Worm (Caenorhabditis elegans) whole organism, midembryonic: ENCODE results near the gene K03A11.6.

Experiments used
- T22C8.4 ChIP-seq: fragments of 200-800 bp; sonication (Bioruptor generic); IDR thresholded peaks from 2 replicates; pipeline ENCODE4 v1.3.6; 2022; ENCODE audit warnings: missing genetic modification characterization, missing compliant biosample characterization
- cog-1 ChIP-seq: sonication (generic microtip); optimal IDR thresholded peaks from 2 replicates; lab custom pipeline; 2016; ENCODE audit warnings: missing genetic modification characterization, missing compliant biosample characterization
- flt-1 ChIP-seq: fragments of 200-800 bp; sonication (Bioruptor generic); IDR thresholded peaks from 2 replicates; pipeline ENCODE4 v1.3.6; 2022; ENCODE audit warnings: missing genetic modification characterization, missing compliant biosample characterization
- klf-2 ChIP-seq: fragments of 200-800 bp; sonication (Bioruptor generic); conservative IDR thresholded peaks from 2 replicates; pipeline ENCODE4 v1.3.6; 2022; ENCODE audit warnings: missing genetic modification reagents, missing genetic modification characterization, missing compliant biosample characterization
- med-1 ChIP-seq: sonication (generic microtip); optimal IDR thresholded peaks from 2 replicates; lab custom pipeline; 2017; ENCODE audit warnings: missing genetic modification characterization, mild to moderate bottlenecking, missing compliant biosample characterization, antibody characterized with exemption, missing genetic modification reagents; ENCODE audit not compliant: insufficient read depth
- ref-1 ChIP-seq: fragments of 200-800 bp; sonication (Bioruptor generic); conservative IDR thresholded peaks from 2 replicates; pipeline ENCODE4 v1.3.6; 2022; ENCODE audit warnings: missing genetic modification reagents, missing genetic modification characterization, missing compliant biosample characterization
- tab-1 ChIP-seq: fragments of 200-800 bp; sonication (Bioruptor generic); IDR thresholded peaks from 2 replicates; pipeline ENCODE4 v1.3.6; 2022; ENCODE audit warnings: missing genetic modification characterization, missing compliant biosample characterization
- ztf-23 ChIP-seq: fragments of 200-800 bp; sonication (Bioruptor generic); IDR thresholded peaks from 2 replicates; pipeline ENCODE4 v1.3.6; 2022; ENCODE audit warnings: missing genetic modification reagents, missing genetic modification characterization, missing compliant biosample characterization
- ztf-29 ChIP-seq: fragments of 200-800 bp; sonication (Bioruptor generic); IDR thresholded peaks from 2 replicates; pipeline ENCODE4 v1.3.6; 2022; ENCODE audit warnings: missing genetic modification reagents, missing genetic modification characterization, missing compliant biosample characterization

DNA sequence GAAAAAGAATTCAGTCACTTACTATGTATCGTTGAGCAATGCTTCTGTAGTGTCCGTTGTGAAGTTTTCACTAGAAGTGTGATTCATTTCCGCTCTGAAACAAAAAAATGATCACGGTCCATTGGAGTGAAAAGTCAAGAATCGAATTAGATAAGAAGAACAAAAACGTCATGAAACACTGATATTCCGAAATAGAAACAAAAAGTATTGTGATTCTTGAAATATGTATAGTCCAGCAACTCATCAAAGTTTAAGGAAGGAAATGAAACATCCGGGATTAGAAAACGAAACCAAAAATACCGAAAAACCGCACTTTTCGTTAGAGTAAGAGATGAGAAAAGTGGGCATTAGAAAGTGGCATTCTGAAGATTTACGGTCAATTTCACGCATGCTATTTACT lies 23.1 kb upstream of the K03A11.6 start, which contains the start of gene npr-10:
- TF ChIP-seq ztf-23, result no peak
- no peak for TF ChIP-seq tab-1
- no peak for TF ChIP-seq ref-1 (GFP tag; lab: Robert Waterston, UW)
- TF ChIP-seq T22C8.4 (GFP tag; lab: Robert Waterston, UW), result no peak
- no peak for TF ChIP-seq flt-1 (GFP tag; lab: Robert Waterston, UW)
- TF ChIP-seq ztf-29 (GFP tag; lab: Robert Waterston, UW), result no peak
- TF ChIP-seq cog-1 (tag; lab: Kevin White, UChicago), result no peak
- no peak for TF ChIP-seq klf-2 (GFP tag; lab: Robert Waterston, UW)
- no peak for TF ChIP-seq med-1 (GFP tag; lab: Kevin White, UChicago)
